Worm (Caenorhabditis elegans) whole organism, midembryonic: ENCODE measurements around the gene M03C11.9.

Experiments
- cog-1 ChIP-seq: sonication (generic microtip); optimal IDR thresholded peaks from 2 replicates; lab custom pipeline; 2016; ENCODE audit warnings: missing genetic modification characterization, missing compliant biosample characterization
- flt-1 ChIP-seq: fragments of 200-800 bp; sonication (Bioruptor generic); IDR thresholded peaks from 2 replicates; pipeline ENCODE4 v1.3.6; 2022; ENCODE audit warnings: missing genetic modification characterization, missing compliant biosample characterization
- ref-1 ChIP-seq: fragments of 200-800 bp; sonication (Bioruptor generic); conservative IDR thresholded peaks from 2 replicates; pipeline ENCODE4 v1.3.6; 2022; ENCODE audit warnings: missing genetic modification reagents, missing genetic modification characterization, missing compliant biosample characterization
- ztf-29 ChIP-seq: fragments of 200-800 bp; sonication (Bioruptor generic); IDR thresholded peaks from 2 replicates; pipeline ENCODE4 v1.3.6; 2022; ENCODE audit warnings: missing genetic modification reagents, missing genetic modification characterization, missing compliant biosample characterization

DNA sequence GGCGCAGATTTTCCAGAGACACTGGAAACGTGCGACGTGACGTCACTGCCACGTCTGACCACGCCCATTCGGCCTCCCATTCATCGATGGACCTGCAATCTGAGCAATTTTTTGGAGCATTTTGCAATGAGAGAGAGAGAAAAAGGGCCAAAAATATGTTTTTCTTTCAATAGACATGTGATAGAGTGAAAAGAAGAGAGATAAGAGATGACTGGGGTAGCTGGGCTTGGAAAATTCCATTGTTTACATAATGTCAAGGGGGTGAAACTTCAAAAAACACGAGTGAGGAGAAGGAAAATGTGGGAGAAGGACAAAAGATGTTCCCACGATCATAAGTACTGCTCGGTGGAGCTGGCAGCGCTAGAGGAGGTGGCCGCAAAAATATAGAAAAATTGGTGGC, 4.5 kb upstream of the M03C11.9 start, which contains the start of gene M03C11.1:
- TF ChIP-seq ref-1 (GFP tag; lab: Robert Waterston, UW) = no peak
- TF ChIP-seq cog-1 (tag; lab: Kevin White, UChicago) = no peak
- no peak for TF ChIP-seq flt-1 (GFP tag; lab: Robert Waterston, UW)
- TF ChIP-seq ztf-29 (GFP tag; lab: Robert Waterston, UW) = no peak
